Worm (Caenorhabditis elegans) whole organism, L3 larva: ENCODE results near the gene ZC404.15.

Experiments
- daf-12 ChIP-seq: fragments of 150-350 bp; optimal IDR thresholded peaks from 2 replicates; lab custom pipeline; 2014; ENCODE audit warnings: missing biosample characterization, missing genetic modification reagents, missing genetic modification characterization
- elt-2 ChIP-seq: sonication (generic microtip); optimal IDR thresholded peaks from 2 replicates; lab custom pipeline; 2016; ENCODE audit warnings: missing genetic modification reagents, mild to moderate bottlenecking, missing genetic modification characterization, missing compliant biosample characterization
- jun-1 ChIP-seq: fragments of 150-350 bp; optimal IDR thresholded peaks from 2 replicates; lab custom pipeline; 2014; ENCODE audit warnings: missing biosample characterization, missing genetic modification reagents, missing genetic modification characterization
- lsy-12 ChIP-seq: sonication (generic microtip); optimal IDR thresholded peaks from 2 replicates; lab custom pipeline; 2016; ENCODE audit warnings: mild to moderate bottlenecking, missing genetic modification characterization, missing compliant biosample characterization
- pqm-1 ChIP-seq: fragments of 150-350 bp; optimal IDR thresholded peaks from 2 replicates; lab custom pipeline; 2017; ENCODE audit warnings: missing biosample characterization, missing genetic modification characterization, inconsistent platforms
- snpc-4 ChIP-seq: fragments of 150-350 bp; optimal IDR thresholded peaks from 2 replicates; lab custom pipeline; 2014; ENCODE audit warnings: missing biosample characterization, missing genetic modification characterization
- ztf-4 ChIP-seq: fragments of 150-350 bp; optimal IDR thresholded peaks from 2 replicates; lab custom pipeline; 2014; ENCODE audit warnings: missing biosample characterization, missing genetic modification characterization

DNA sequence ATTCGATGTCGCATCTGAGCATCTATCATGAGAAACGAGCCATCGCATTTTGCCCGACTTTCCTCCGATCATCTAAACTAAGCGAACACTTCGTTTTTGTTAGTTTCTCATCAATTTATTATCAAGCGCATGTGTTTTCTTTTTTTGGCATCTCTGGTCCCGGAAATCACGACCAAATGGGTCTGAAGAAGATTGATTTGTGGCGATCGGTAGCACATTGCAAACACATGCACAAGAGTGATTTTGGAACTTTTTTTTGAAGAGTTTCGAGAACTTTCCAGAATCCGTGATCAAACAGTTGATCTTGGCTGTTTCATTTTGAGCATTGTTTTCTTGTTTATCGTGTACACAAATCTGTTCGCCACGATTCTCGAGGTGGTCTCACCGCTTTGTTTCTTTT is 27.0 kb upstream of the ZC404.15 start:
- TF ChIP-seq ztf-4 (no peak), pqm-1 (tag; lab: Kevin White, UChicago) (no peak), elt-2 (tag; lab: Kevin White, UChicago) (no peak), daf-12 (no peak), snpc-4 (tag; lab: Kevin White, UChicago) (no peak), jun-1 (tag; lab: Kevin White, UChicago) (no peak), lsy-12 (tag; lab: Kevin White, UChicago) (no peak)
